Fruit fly (Drosophila melanogaster) whole organism, embryonic: ENCODE data around the gene CG34310.

ENCODE experiments used
- Abd-B ChIP-seq: fragments of 200-800 bp; sonication (Bioruptor generic); optimal IDR thresholded peaks from 2 replicates; lab custom pipeline; 2018; ENCODE audit warnings: missing biosample characterization, mild to moderate bottlenecking, missing genetic modification characterization, moderate library complexity
- BEAF-32 ChIP-seq: fragments of 200-800 bp; sonication (Bioruptor generic); optimal IDR thresholded peaks from 3 replicates; lab custom pipeline; 2017; ENCODE audit warnings: missing biosample characterization, missing genetic modification characterization, mild to moderate bottlenecking, moderate library complexity, missing genetic modification reagents
- CG10654 ChIP-seq: fragments of 200-800 bp; sonication (Bioruptor generic); optimal IDR thresholded peaks from 2 replicates; lab custom pipeline; 2016; ENCODE audit warnings: missing biosample characterization, missing genetic modification characterization
- CG11723 ChIP-seq: fragments of 200-800 bp; sonication (Bioruptor generic); optimal IDR thresholded peaks from 2 replicates; lab custom pipeline; 2017; ENCODE audit warnings: missing biosample characterization, mild to moderate bottlenecking, missing genetic modification characterization
- CG12236 ChIP-seq: fragments of 200-800 bp; sonication (Bioruptor generic); optimal IDR thresholded peaks from 2 replicates; lab custom pipeline; 2016; ENCODE audit warnings: missing biosample characterization, missing genetic modification characterization
- CG17802 ChIP-seq: fragments of 200-800 bp; sonication (Bioruptor generic); optimal IDR thresholded peaks from 2 replicates; lab custom pipeline; 2018; ENCODE audit warnings: missing biosample characterization, mild to moderate bottlenecking, missing genetic modification characterization, moderate library complexity
- CG18011 ChIP-seq: fragments of 200-800 bp; sonication (Bioruptor generic); optimal IDR thresholded peaks from 2 replicates; lab custom pipeline; 2017; ENCODE audit warnings: missing biosample characterization, missing genetic modification characterization, mild to moderate bottlenecking, moderate library complexity, missing genotype
- CG30431 ChIP-seq: fragments of 200-800 bp; sonication (Bioruptor generic); optimal IDR thresholded peaks from 2 replicates; lab custom pipeline; 2017; ENCODE audit warnings: missing biosample characterization, missing genetic modification characterization
- CG3065 ChIP-seq: fragments of 200-800 bp; sonication (Bioruptor generic); optimal IDR thresholded peaks from 2 replicates; lab custom pipeline; 2016; ENCODE audit warnings: missing biosample characterization, missing genetic modification characterization
- CG31365 ChIP-seq: fragments of 200-800 bp; sonication (Bioruptor generic); optimal IDR thresholded peaks from 2 replicates; lab custom pipeline; 2018; ENCODE audit warnings: missing biosample characterization, mild to moderate bottlenecking, missing genetic modification characterization
- CG32532 ChIP-seq: fragments of 200-800 bp; sonication (Bioruptor generic); IDR thresholded peaks from 2 replicates; pipeline ENCODE4 v1.3.6; 2022; ENCODE audit warnings: missing biosample characterization, missing genetic modification characterization
- CG4707 ChIP-seq: fragments of 200-800 bp; sonication (Bioruptor generic); optimal IDR thresholded peaks from 2 replicates; lab custom pipeline; 2018; ENCODE audit warnings: missing biosample characterization, mild to moderate bottlenecking, missing genetic modification characterization, moderate library complexity
- CG5245 ChIP-seq: fragments of 200-800 bp; sonication (Bioruptor generic); optimal IDR thresholded peaks from 3 replicates; lab custom pipeline; 2016; ENCODE audit warnings: missing biosample characterization, missing genetic modification characterization
- CG8388 ChIP-seq: fragments of 200-800 bp; sonication (Bioruptor generic); optimal IDR thresholded peaks from 2 replicates; lab custom pipeline; 2019; ENCODE audit warnings: missing biosample characterization, mild to moderate bottlenecking, missing genetic modification characterization, moderate library complexity
- CG8478 ChIP-seq: fragments of >200 bp; optimal IDR thresholded peaks from 2 replicates; lab custom pipeline; 2018
- CG9437 ChIP-seq: fragments of 200-800 bp; sonication (Bioruptor generic); optimal IDR thresholded peaks from 2 replicates; lab custom pipeline; 2018; ENCODE audit warnings: missing biosample characterization, mild to moderate bottlenecking, missing genetic modification characterization
- Camta ChIP-seq: fragments of 200-800 bp; sonication (Bioruptor generic); optimal IDR thresholded peaks from 2 replicates; lab custom pipeline; 2016; ENCODE audit warnings: missing biosample characterization, missing genetic modification characterization
- CoRest ChIP-seq: fragments of 200-800 bp; sonication (Bioruptor generic); optimal IDR thresholded peaks from 3 replicates; lab custom pipeline; 2018; ENCODE audit warnings: missing biosample characterization, mild to moderate bottlenecking, missing genetic modification characterization, moderate library complexity
- Hand ChIP-seq: fragments of 200-800 bp; sonication (Bioruptor generic); optimal IDR thresholded peaks from 2 replicates; lab custom pipeline; 2017; ENCODE audit warnings: mild to moderate bottlenecking, missing biosample characterization, missing genetic modification reagents, missing genetic modification characterization
- Hr3 ChIP-seq: fragments of 200-800 bp; sonication (Bioruptor generic); optimal IDR thresholded peaks from 3 replicates; lab custom pipeline; 2016; ENCODE audit warnings: missing biosample characterization, missing genetic modification characterization
- Lim3 ChIP-seq: fragments of 200-800 bp; sonication (Bioruptor generic); IDR thresholded peaks from 2 replicates; pipeline ENCODE4 v1.3.6; 2022; ENCODE audit warnings: missing biosample characterization, missing genetic modification characterization
- Meics ChIP-seq: fragments of 200-800 bp; sonication (Bioruptor generic); optimal IDR thresholded peaks from 2 replicates; lab custom pipeline; 2017; ENCODE audit warnings: missing biosample characterization, mild to moderate bottlenecking, missing genetic modification characterization
- Nf-YC ChIP-seq: fragments of 200-800 bp; optimal IDR thresholded peaks from 3 replicates; lab custom pipeline; 2019; ENCODE audit warnings: missing biosample characterization, mild to moderate bottlenecking, missing genetic modification characterization, moderate library complexity
- Poxn ChIP-seq: fragments of 200-800 bp; sonication (Bioruptor generic); IDR thresholded peaks from 2 replicates; pipeline ENCODE4 v1.3.6; 2022; ENCODE audit warnings: missing biosample characterization, missing genetic modification characterization
- Ptx1 ChIP-seq: fragments of 200-800 bp; sonication (Bioruptor generic); IDR thresholded peaks from 2 replicates; pipeline ENCODE4 v1.3.6; 2022; ENCODE audit warnings: missing biosample characterization, missing genetic modification characterization
- Rx ChIP-seq: fragments of 200-800 bp; sonication (Bioruptor generic); IDR thresholded peaks from 2 replicates; pipeline ENCODE4 v1.3.6; 2022; ENCODE audit warnings: missing biosample characterization, missing genetic modification characterization
- Sry-β ChIP-seq: fragments of 200-800 bp; sonication (Bioruptor generic); optimal IDR thresholded peaks from 2 replicates; lab custom pipeline; 2018; ENCODE audit warnings: missing biosample characterization, mild to moderate bottlenecking, missing genetic modification characterization, moderate library complexity
- Taf1 ChIP-seq: fragments of 200-800 bp; sonication (Bioruptor generic); IDR thresholded peaks from 2 replicates; pipeline ENCODE4 v1.3.6; 2022; ENCODE audit warnings: missing biosample characterization, missing genetic modification characterization
- abd-A ChIP-seq: fragments of 200-800 bp; sonication (Bioruptor generic); optimal IDR thresholded peaks from 3 replicates; lab custom pipeline; 2019; ENCODE audit warnings: missing biosample characterization, mild to moderate bottlenecking, missing genetic modification characterization, moderate library complexity
- ara ChIP-seq: fragments of 200-800 bp; sonication (Bioruptor generic); IDR thresholded peaks from 2 replicates; pipeline ENCODE4 v1.3.6; 2022; ENCODE audit warnings: missing biosample characterization, missing genetic modification characterization
- chn ChIP-seq: fragments of 200-800 bp; sonication (Bioruptor generic); optimal IDR thresholded peaks from 2 replicates; lab custom pipeline; 2016; ENCODE audit warnings: missing biosample characterization, missing genetic modification characterization
- croc ChIP-seq: fragments of 200-800 bp; sonication (Bioruptor generic); conservative IDR thresholded peaks from 3 replicates; pipeline ENCODE4 v1.3.6; 2022; ENCODE audit warnings: missing biosample characterization, missing genetic modification characterization
- da ChIP-seq: fragments of 200-800 bp; sonication (Bioruptor generic); optimal IDR thresholded peaks from 2 replicates; lab custom pipeline; 2016; ENCODE audit warnings: missing biosample characterization, missing genetic modification characterization
- dimm ChIP-seq: fragments of 200-800 bp; sonication (Bioruptor generic); IDR thresholded peaks from 2 replicates; pipeline ENCODE4 v1.3.6; 2022; ENCODE audit warnings: missing biosample characterization, missing genetic modification characterization
- emc ChIP-seq: fragments of 200-800 bp; sonication (Bioruptor generic); optimal IDR thresholded peaks from 2 replicates; lab custom pipeline; 2016; ENCODE audit warnings: missing biosample characterization, missing genetic modification characterization
- eyg ChIP-seq: fragments of 200-800 bp; sonication (Bioruptor generic); optimal IDR thresholded peaks from 3 replicates; lab custom pipeline; 2016; ENCODE audit warnings: missing biosample characterization, missing genetic modification characterization
- gem ChIP-seq: fragments of 200-800 bp; sonication (Bioruptor generic); optimal IDR thresholded peaks from 2 replicates; lab custom pipeline; 2019; ENCODE audit warnings: missing biosample characterization, mild to moderate bottlenecking, missing genetic modification characterization, moderate library complexity
- gsb ChIP-seq: fragments of 200-800 bp; sonication (Bioruptor generic); IDR thresholded peaks from 2 replicates; pipeline ENCODE4 v1.3.6; 2022; ENCODE audit warnings: missing biosample characterization, missing genetic modification characterization
- gsb-n ChIP-seq: fragments of 200-800 bp; sonication (Bioruptor generic); optimal IDR thresholded peaks from 3 replicates; lab custom pipeline; 2018; ENCODE audit warnings: missing biosample characterization, mild to moderate bottlenecking, missing genetic modification characterization
- lilli ChIP-seq: fragments of 200-800 bp; sonication (Bioruptor generic); optimal IDR thresholded peaks from 3 replicates; lab custom pipeline; 2016; ENCODE audit warnings: missing biosample characterization, missing genetic modification characterization
- nmo ChIP-seq: fragments of 200-800 bp; sonication (Bioruptor generic); optimal IDR thresholded peaks from 2 replicates; lab custom pipeline; 2018; ENCODE audit warnings: missing biosample characterization, mild to moderate bottlenecking, missing genetic modification characterization, moderate library complexity
- onecut ChIP-seq: fragments of 200-800 bp; sonication (Bioruptor generic); IDR thresholded peaks from 2 replicates; pipeline ENCODE4 v1.3.6; 2022; ENCODE audit warnings: missing biosample characterization, missing genetic modification characterization
- salm ChIP-seq: fragments of 200-800 bp; sonication (Bioruptor generic); optimal IDR thresholded peaks from 2 replicates; lab custom pipeline; 2018; ENCODE audit warnings: missing biosample characterization, mild to moderate bottlenecking, missing genetic modification characterization
- sd ChIP-seq: fragments of 200-800 bp; sonication (Bioruptor generic); optimal IDR thresholded peaks from 3 replicates; lab custom pipeline; 2018; ENCODE audit warnings: missing biosample characterization, mild to moderate bottlenecking, missing genetic modification characterization, moderate library complexity
- sim ChIP-seq: fragments of 200-800 bp; sonication (Bioruptor generic); IDR thresholded peaks from 2 replicates; pipeline ENCODE4 v1.3.6; 2022; ENCODE audit warnings: missing biosample characterization, missing genetic modification characterization
- stwl ChIP-seq: fragments of 200-800 bp; sonication (Bioruptor generic); optimal IDR thresholded peaks from 3 replicates; lab custom pipeline; 2018; ENCODE audit warnings: missing biosample characterization, mild to moderate bottlenecking, missing genetic modification characterization, moderate library complexity
- sug ChIP-seq: fragments of 200-800 bp; optimal IDR thresholded peaks from 2 replicates; lab custom pipeline; 2019; ENCODE audit warnings: missing biosample characterization, mild to moderate bottlenecking, missing genetic modification characterization, moderate library complexity
- trh ChIP-seq: fragments of 200-800 bp; sonication (Bioruptor generic); optimal IDR thresholded peaks from 2 replicates; lab custom pipeline; 2016; ENCODE audit warnings: missing biosample characterization, missing genetic modification characterization
- tx ChIP-seq: fragments of 200-800 bp; sonication (Bioruptor generic); optimal IDR thresholded peaks from 2 replicates; lab custom pipeline; 2016; ENCODE audit warnings: missing biosample characterization, missing genetic modification characterization
- usp ChIP-seq: fragments of >200 bp; optimal IDR thresholded peaks from 2 replicates; lab custom pipeline; 2017; ENCODE audit warnings: missing biosample characterization, missing genetic modification characterization

The CG34310 gene

DNA sequence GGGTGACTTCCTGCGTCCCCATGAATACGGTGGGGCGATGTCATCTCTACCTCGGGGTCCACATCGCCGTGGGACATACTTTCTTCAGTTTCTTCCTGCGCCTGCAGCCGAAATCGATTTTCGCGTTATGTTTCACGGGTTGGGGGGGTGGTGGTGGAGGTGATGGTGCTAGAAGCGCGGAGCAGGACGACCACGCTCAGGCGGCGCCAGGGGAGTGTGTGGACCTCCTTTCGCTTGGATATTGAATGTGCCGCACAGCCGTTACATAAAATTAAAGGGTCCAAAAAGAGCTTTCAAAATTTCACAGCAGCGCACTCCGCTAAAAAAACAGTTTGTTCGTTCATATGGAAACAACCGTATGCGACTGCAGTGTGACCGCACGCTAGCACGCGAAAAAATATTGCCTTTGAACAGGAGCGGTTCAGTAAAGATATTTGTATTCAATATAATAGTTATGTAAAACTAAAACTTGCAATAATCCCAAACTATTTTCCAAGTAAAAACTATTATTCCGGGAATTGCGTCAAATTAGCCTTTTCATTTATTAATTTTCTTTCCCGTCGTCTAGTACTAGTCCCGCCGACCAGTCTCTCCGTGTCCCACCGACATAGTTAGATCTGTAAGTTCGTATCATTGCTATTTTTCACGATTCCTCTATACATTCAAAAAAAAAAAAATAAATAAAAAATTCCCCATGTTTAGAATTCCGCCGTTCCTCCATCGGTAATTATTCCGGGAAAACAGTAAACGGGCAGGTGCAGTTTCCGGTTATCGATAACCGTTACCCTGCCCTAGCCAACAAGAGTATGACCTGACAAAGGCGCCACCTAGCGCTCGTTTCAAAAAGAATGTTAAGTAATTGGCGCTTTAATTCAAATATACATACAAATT is 20.8 kb downstream of the CG34310 start, which contains the start of gene Nhe3 (continued):
- TF ChIP-seq onecut (peak; percentile 92), croc (GFP tag; lab: Robert Waterston, UW) (peak; percentile 70), CG9437 (GFP tag; lab: Kevin White, UChicago) (peak; percentile 54), BEAF-32 (peak; percentile 56), CG3065 (GFP tag; lab: Kevin White, UChicago) (peak; percentile 59), Rx (GFP tag; lab: Robert Waterston, UW) (peak; percentile 80), gsb-n (tag; lab: Kevin White, UChicago) (peak; percentile 69), CG10654 (GFP tag; lab: Kevin White, UChicago) (peak; percentile 81), nmo (peak; percentile 84), CG18011 (GFP tag; lab: Kevin White, UChicago) (peak; percentile 54), chn (GFP tag; lab: Kevin White, UChicago) (peak; percentile 81), CG11723 (GFP tag; lab: Kevin White, UChicago) (peak; percentile 75), sim (GFP tag; lab: Robert Waterston, UW) (0 out of 2 replicates have a peak, but pooled peaks have one; percentile 32), gsb (GFP tag; lab: Robert Waterston, UW) (peak; percentile 60), CG5245 (GFP tag; lab: Kevin White, UChicago) (peak; percentile 66), sug (tag; lab: Kevin White, UChicago) (peak; percentile 78), CG30431 (GFP tag; lab: Kevin White, UChicago) (peak; percentile 70), CG8478 (lab: Kevin White, UChicago) (no peak), Hand (peak; percentile 63), gem (tag; lab: Kevin White, UChicago) (peak; percentile 87), emc (GFP tag; lab: Kevin White, UChicago) (no peak), sd (tag; lab: Kevin White, UChicago) (peak; percentile 77), CG17802 (peak; percentile 26), trh (peak; percentile 71), Taf1 (GFP tag; lab: Robert Waterston, UW) (peak; percentile 77), Poxn (GFP tag; lab: Robert Waterston, UW) (peak; percentile 60), Hr3 (peak; percentile 81), CG32532 (GFP tag; lab: Robert Waterston, UW) (peak; percentile 83), CG12236 (GFP tag; lab: Kevin White, UChicago) (peak; percentile 26), Lim3 (no peak), CG8388 (GFP tag; lab: Kevin White, UChicago) (peak; percentile 71), Abd-B (GFP tag; lab: Kevin White, UChicago) (peak; percentile 74), CoRest (tag; lab: Kevin White, UChicago) (peak; percentile 84), CG4707 (no peak), Sry-β (no peak), Meics (peak; percentile 77), Camta (GFP tag; lab: Kevin White, UChicago) (peak; percentile 60), eyg (GFP tag; lab: Kevin White, UChicago) (peak; percentile 75), dimm (GFP tag; lab: Robert Waterston, UW) (no peak; the same call in none of the 2 replicates), tx (GFP tag; lab: Kevin White, UChicago) (peak; percentile 85), ara (GFP tag; lab: Robert Waterston, UW) (peak; percentile 78), lilli (GFP tag; lab: Kevin White, UChicago) (peak; percentile 90), Nf-YC (tag; lab: Kevin White, UChicago) (peak; percentile 67), salm (tag; lab: Kevin White, UChicago) (peak; percentile 74), da (GFP tag; lab: Kevin White, UChicago) (no peak), abd-A (no peak), Ptx1 (peak; percentile 89), stwl (peak; percentile 57), CG31365 (no peak), usp (no peak)
